Fruit fly (Drosophila melanogaster): Measurements from ENCODE around the gene CG8003.

DNA sequence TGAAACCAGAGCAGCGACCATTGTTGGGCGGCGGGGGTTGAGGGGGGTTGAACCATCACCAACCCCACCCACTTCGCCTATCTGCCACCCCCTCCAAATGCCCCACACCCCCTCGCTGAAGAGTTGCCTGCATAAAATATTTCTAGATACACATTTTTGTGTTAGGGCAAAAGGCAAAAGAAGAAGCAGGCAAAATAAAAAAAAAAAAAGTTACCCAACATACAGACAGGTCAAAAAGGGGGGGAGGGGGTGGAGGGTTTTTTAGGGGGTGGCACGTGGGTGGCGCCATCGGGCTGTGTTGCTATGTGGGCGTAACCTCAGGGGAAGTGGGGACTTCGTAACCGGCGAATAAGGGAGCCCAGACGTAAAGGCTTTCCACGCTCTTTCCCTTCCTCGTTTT is 11.3 kb downstream of the CG8003 start:
- TF ChIP-seq h (optimal IDR thresholded peaks at IDR 0.05), result no peak
- TF ChIP-seq psq (optimal IDR thresholded peaks at IDR 0.05), result no peak

Measured in Kc167 (cell line).